Worm (Caenorhabditis elegans): ENCODE measurements around the gene C25G4.7.

DNA sequence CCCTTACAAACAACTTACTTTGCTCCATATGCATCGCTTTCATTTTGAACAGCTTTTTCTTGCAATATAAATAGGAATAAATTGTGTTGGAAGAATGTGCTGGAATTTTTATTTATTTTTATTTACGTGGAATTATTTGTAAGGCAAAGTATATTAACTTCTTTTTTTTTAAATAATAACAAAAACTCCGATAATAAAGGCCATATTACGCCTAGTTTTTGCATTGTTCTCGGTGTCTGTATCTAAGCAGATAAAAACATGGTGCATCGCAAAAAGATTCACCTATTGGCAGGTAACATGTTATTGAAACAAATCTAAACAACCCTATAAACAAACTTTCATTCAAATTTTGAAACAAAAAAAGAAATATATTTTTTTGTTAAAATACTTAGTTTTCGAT, 6.7 kb downstream of the C25G4.7 start, which contains the start of gene C25G4.8:
- TF ChIP-seq ceh-22 (tag; optimal IDR thresholded peaks at IDR 0.05) (no peak), unc-55 (GFP tag; optimal IDR thresholded peaks at IDR 0.05) (no peak), pqm-1 (tag; optimal IDR thresholded peaks at IDR 0.05) (no peak), ceh-9 (tag; optimal IDR thresholded peaks at IDR 0.05) (no peak), ceh-31 (tag; optimal IDR thresholded peaks at IDR 0.05) (no peak), ceh-2 (tag; optimal IDR thresholded peaks at IDR 0.05) (no peak), rnt-1 (tag; optimal IDR thresholded peaks at IDR 0.05) (no peak)
